Fruit fly (Drosophila melanogaster): ENCODE results near the gene KaiR1D.

- no peak for TF ChIP-seq Rx (GFP tag; IDR thresholded peaks at IDR 0.05)
- TF ChIP-seq Dll (GFP tag; IDR thresholded peaks at IDR 0.05; ENCODE audit: partially characterized antibody), result no peak
- TF ChIP-seq B-H2 (GFP tag; optimal IDR thresholded peaks at IDR 0.05), result peak; percentile 28
- TF ChIP-seq sr (GFP tag; IDR thresholded peaks at IDR 0.05), result no peak
- TF ChIP-seq cas (GFP tag; IDR thresholded peaks at IDR 0.05), result no peak
- TF ChIP-seq Ets97D (GFP tag; optimal IDR thresholded peaks at IDR 0.05), result no peak
- TF ChIP-seq Hand (GFP tag; optimal IDR thresholded peaks at IDR 0.05), result no peak
- TF ChIP-seq CG10321 (GFP tag; IDR thresholded peaks at IDR 0.05), result no peak
Measured at dm6 chr3R:20915828-20916227, 49.8 kb upstream of the KaiR1D start.

Data from whole organism, embryonic.